Fruit fly (Drosophila melanogaster) whole organism, adult: ENCODE results near the gene twy.

Experiments used
- CG1620 ChIP-seq: fragments of 200-800 bp; sonication (Bioruptor generic); optimal IDR thresholded peaks from 2 replicates; lab custom pipeline; 2016; ENCODE audit warnings: missing biosample characterization, missing genetic modification characterization
- CG5204 ChIP-seq: fragments of 200-800 bp; sonication (Bioruptor generic); optimal IDR thresholded peaks from 2 replicates; lab custom pipeline; 2016; ENCODE audit warnings: missing biosample characterization, missing genetic modification characterization
- CG7045 ChIP-seq: fragments of 200-800 bp; sonication (Bioruptor generic); optimal IDR thresholded peaks from 2 replicates; lab custom pipeline; 2017; ENCODE audit warnings: missing biosample characterization, mild to moderate bottlenecking, missing genetic modification characterization
- CG7101 ChIP-seq: fragments of 200-800 bp; sonication (Bioruptor generic); optimal IDR thresholded peaks from 2 replicates; lab custom pipeline; 2018; ENCODE audit warnings: missing biosample characterization, mild to moderate bottlenecking, missing genetic modification characterization, moderate library complexity
- Crg-1 ChIP-seq: fragments of 200-800 bp; sonication (Bioruptor generic); optimal IDR thresholded peaks from 2 replicates; lab custom pipeline; 2016; ENCODE audit warnings: missing biosample characterization, missing genetic modification characterization
- Hr96 ChIP-seq: fragments of 200-800 bp; sonication (Bioruptor generic); optimal IDR thresholded peaks from 2 replicates; lab custom pipeline; 2016; ENCODE audit warnings: missing biosample characterization, missing genetic modification characterization
- Mnt ChIP-seq: fragments of 200-800 bp; sonication (Bioruptor generic); optimal IDR thresholded peaks from 2 replicates; lab custom pipeline; 2016; ENCODE audit warnings: missing biosample characterization, mild to moderate bottlenecking, missing genetic modification characterization
- bab1 ChIP-seq: fragments of 200-800 bp; sonication (Bioruptor generic); optimal IDR thresholded peaks from 3 replicates; lab custom pipeline; 2019; ENCODE audit warnings: missing biosample characterization, mild to moderate bottlenecking, missing genetic modification characterization, moderate library complexity
- cnc ChIP-seq, 2 experiments: fragments of >200 bp; optimal IDR thresholded peaks; 2 replicates each; lab custom pipeline; 2017
- kay ChIP-seq: fragments of 200-800 bp; sonication (Bioruptor generic); peaks from one replicate; lab custom pipeline; 2016; ENCODE audit warnings: missing biosample characterization, missing genetic modification characterization, borderline replicate concordance
- pad ChIP-seq: fragments of 200-800 bp; sonication (Bioruptor generic); optimal IDR thresholded peaks from 3 replicates; lab custom pipeline; 2017; ENCODE audit warnings: missing biosample characterization, missing genetic modification characterization, mild to moderate bottlenecking, moderate library complexity, missing genetic modification reagents
- tj ChIP-seq: fragments of 200-800 bp; sonication (Bioruptor generic); optimal IDR thresholded peaks from 3 replicates; lab custom pipeline; 2017; ENCODE audit warnings: missing biosample characterization, mild to moderate bottlenecking, missing genetic modification characterization, moderate library complexity

dm6 chr3L:11832360-11833295 is 39.5 kb upstream of the twy start:
- TF ChIP-seq kay (no peak), CG7101 (tag; lab: Kevin White, UChicago) (no peak), CG1620 (GFP tag; lab: Kevin White, UChicago) (no peak), Mnt (GFP tag; lab: Kevin White, UChicago) (no peak), bab1 (GFP tag; lab: Kevin White, UChicago) (no peak), CG5204 (GFP tag; lab: Kevin White, UChicago) (no peak), pad (peak; percentile 7), CG7045 (no peak), cnc (optimal IDR thresholded peaks at IDR 0.05; lab: Kevin White, UChicago) (no peak), Crg-1 (GFP tag; lab: Kevin White, UChicago) (no peak), tj (GFP tag; lab: Kevin White, UChicago) (no peak), Hr96 (GFP tag; lab: Kevin White, UChicago) (no peak)
